1 fruit fly cellular context compared by ENCODE assay signal in genomic region chrX:5311838-5312339, dm6.
TF ChIP-seq lines count a peak whose summit lies in the region.

Gene TrxT (minus strand): TSS chrX:5311888.
Gene dhd (plus strand): TSS chrX:5312171.

TF ChIP-seq in whole organism, embryonic, 481 proteins besides CTCF, POLR2A, EP300 and RAD21 (continued from another document):
- TF ChIP-seq CG6854 (GFP tag; optimal IDR thresholded peaks at IDR 0.05; lab: Kevin White, UChicago) = no peak
- TF ChIP-seq tx (GFP tag; optimal IDR thresholded peaks at IDR 0.05; lab: Kevin White, UChicago) = no peak
- TF ChIP-seq CG3281 (GFP tag; optimal IDR thresholded peaks at IDR 0.05; lab: Kevin White, UChicago) = peak; percentile 16
- no peak for TF ChIP-seq Hr3 (GFP tag; optimal IDR thresholded peaks at IDR 0.05; lab: Kevin White, UChicago)
- TF ChIP-seq p53 (GFP tag; optimal IDR thresholded peaks at IDR 0.05; lab: Kevin White, UChicago) = no peak
- TF ChIP-seq dpn (GFP tag; optimal IDR thresholded peaks at IDR 0.05; lab: Kevin White, UChicago) = no peak
- no peak for TF ChIP-seq CG4328 (GFP tag; optimal IDR thresholded peaks at IDR 0.05; lab: Kevin White, UChicago)
- no peak for TF ChIP-seq CG2712 (tag; optimal IDR thresholded peaks at IDR 0.05; lab: Kevin White, UChicago)
- TF ChIP-seq CG7987 (GFP tag; optimal IDR thresholded peaks at IDR 0.05; lab: Kevin White, UChicago) = peak; percentile 48
- no peak for TF ChIP-seq prd (optimal IDR thresholded peaks at IDR 0.05; lab: Kevin White, UChicago)
- TF ChIP-seq prd (GFP tag; IDR thresholded peaks at IDR 0.05; lab: Robert Waterston, UW) = peak; percentile 39; the same call in 1 of the 3 replicates
- no peak for TF ChIP-seq CG42726 (GFP tag; IDR thresholded peaks at IDR 0.05; lab: Robert Waterston, UW; ENCODE audit: partially characterized antibody)
- TF ChIP-seq Antp (GFP tag; optimal IDR thresholded peaks at IDR 0.05; lab: Kevin White, UChicago) = peak; percentile 37
- no peak for TF ChIP-seq Atf3 (GFP tag; optimal IDR thresholded peaks at IDR 0.05; lab: Kevin White, UChicago)
- no peak for TF ChIP-seq dan (GFP tag; IDR thresholded peaks at IDR 0.05; lab: Robert Waterston, UW)
- peak; percentile 28 for TF ChIP-seq dmrt11E (tag; optimal IDR thresholded peaks at IDR 0.05; lab: Kevin White, UChicago)
- TF ChIP-seq stc (GFP tag; IDR thresholded peaks at IDR 0.05; lab: Robert Waterston, UW) = no peak
- peak; percentile 34 for TF ChIP-seq CG14710 (tag; optimal IDR thresholded peaks at IDR 0.05; lab: Kevin White, UChicago)
- no peak for TF ChIP-seq Hr78 (GFP tag; optimal IDR thresholded peaks at IDR 0.05; lab: Kevin White, UChicago)
- no peak for TF ChIP-seq wdn (GFP tag; IDR thresholded peaks at IDR 0.05; lab: Robert Waterston, UW)
- TF ChIP-seq MTF-1 (GFP tag; optimal IDR thresholded peaks at IDR 0.05; lab: Kevin White, UChicago; ENCODE audit: borderline replicate concordance) = peak; percentile 33
- peak; percentile 68 for TF ChIP-seq zfh1 (GFP tag; IDR thresholded peaks at IDR 0.05; lab: Robert Waterston, UW)
- no peak for TF ChIP-seq CG18476 (GFP tag; optimal IDR thresholded peaks at IDR 0.05; lab: Kevin White, UChicago)
- no peak for TF ChIP-seq Abd-B (GFP tag; optimal IDR thresholded peaks at IDR 0.05; lab: Kevin White, UChicago)
- no peak for TF ChIP-seq CG32772 (GFP tag; IDR thresholded peaks at IDR 0.05; lab: Robert Waterston, UW)
- TF ChIP-seq CG6654 (GFP tag; optimal IDR thresholded peaks at IDR 0.05; lab: Kevin White, UChicago) = no peak
- 0 out of 3 replicates have a peak, but pooled peaks have one; percentile 52 for TF ChIP-seq sr (GFP tag; IDR thresholded peaks at IDR 0.05; lab: Robert Waterston, UW)
- no peak for TF ChIP-seq CG17361 (GFP tag; IDR thresholded peaks at IDR 0.05; lab: Robert Waterston, UW)
- no peak for TF ChIP-seq CG8281 (tag; optimal IDR thresholded peaks at IDR 0.05; lab: Kevin White, UChicago)
- no peak for TF ChIP-seq gro (GFP tag; optimal IDR thresholded peaks at IDR 0.05; lab: Kevin White, UChicago)
- peak; percentile 45 for TF ChIP-seq CG13624 (GFP tag; optimal IDR thresholded peaks at IDR 0.05; lab: Kevin White, UChicago)
- TF ChIP-seq mirr (GFP tag; optimal IDR thresholded peaks at IDR 0.05; lab: Kevin White, UChicago) = peak; percentile 25
- TF ChIP-seq CG6791 (GFP tag; IDR thresholded peaks at IDR 0.05; lab: Robert Waterston, UW; ENCODE audit: partially characterized antibody) = peak; percentile 70
- peak; percentile 50 for TF ChIP-seq NfI (GFP tag; optimal IDR thresholded peaks at IDR 0.05; lab: Kevin White, UChicago)
- TF ChIP-seq lov (optimal IDR thresholded peaks at IDR 0.05; lab: Kevin White, UChicago) = no peak
- TF ChIP-seq lov (GFP tag; IDR thresholded peaks at IDR 0.05; lab: Robert Waterston, UW) = 0 out of 3 replicates have a peak, but pooled peaks have one; percentile 40
- TF ChIP-seq row (GFP tag; IDR thresholded peaks at IDR 0.05; lab: Robert Waterston, UW) = peak; percentile 29; the same call in 1 of the 3 replicates
- TF ChIP-seq Fer1 (GFP tag; optimal IDR thresholded peaks at IDR 0.05; lab: Kevin White, UChicago) = peak; percentile 50
- TF ChIP-seq CG17385 (GFP tag; optimal IDR thresholded peaks at IDR 0.05; lab: Kevin White, UChicago) = no peak
- TF ChIP-seq CG10267 (tag; optimal IDR thresholded peaks at IDR 0.05; lab: Kevin White, UChicago) = peak; percentile 15
- no peak for TF ChIP-seq hkb (optimal IDR thresholded peaks at IDR 0.05; lab: Kevin White, UChicago)
- TF ChIP-seq hkb (GFP tag; IDR thresholded peaks at IDR 0.05; lab: Robert Waterston, UW) = peak; percentile 40; the same call in 1 of the 2 replicates
- 0 out of 2 replicates have a peak, but pooled peaks have one; percentile 16 for TF ChIP-seq peb (GFP tag; IDR thresholded peaks at IDR 0.05; lab: Robert Waterston, UW)
- no peak for TF ChIP-seq CG10543 (GFP tag; optimal IDR thresholded peaks at IDR 0.05; lab: Kevin White, UChicago)
- no peak for TF ChIP-seq CG7928 (GFP tag; optimal IDR thresholded peaks at IDR 0.05; lab: Kevin White, UChicago)
- no peak for TF ChIP-seq Usf (GFP tag; optimal IDR thresholded peaks at IDR 0.05; lab: Kevin White, UChicago)
- TF ChIP-seq sens (GFP tag; lab: Kevin White, UChicago) = peak; percentile 39
- peak; percentile 5 for TF ChIP-seq MESR4 (GFP tag; optimal IDR thresholded peaks at IDR 0.05; lab: Kevin White, UChicago)
- TF ChIP-seq trh (GFP tag; optimal IDR thresholded peaks at IDR 0.05; lab: Kevin White, UChicago) = no peak
- TF ChIP-seq CG16813 (GFP tag; IDR thresholded peaks at IDR 0.05; lab: Robert Waterston, UW; ENCODE audit: partially characterized antibody) = 0 out of 3 replicates have a peak, but pooled peaks have one; percentile 27
- no peak for TF ChIP-seq Eip74EF (GFP tag; optimal IDR thresholded peaks at IDR 0.05; lab: Kevin White, UChicago)
- TF ChIP-seq CG18619 (GFP tag; optimal IDR thresholded peaks at IDR 0.05; lab: Kevin White, UChicago) = no peak
- TF ChIP-seq crol (GFP tag; IDR thresholded peaks at IDR 0.05; lab: Robert Waterston, UW) = peak; percentile 64
- peak; percentile 41 for TF ChIP-seq CG6813 (GFP tag; optimal IDR thresholded peaks at IDR 0.05; lab: Kevin White, UChicago)
- TF ChIP-seq Max (GFP tag; optimal IDR thresholded peaks at IDR 0.05; lab: Kevin White, UChicago) = peak; percentile 6
- peak; percentile 9 for TF ChIP-seq slp2 (GFP tag; optimal IDR thresholded peaks at IDR 0.05; lab: Kevin White, UChicago)
- TF ChIP-seq Xrp1 (GFP tag; IDR thresholded peaks at IDR 0.05; lab: Robert Waterston, UW) = peak; percentile 48; the same call in 1 of the 2 replicates
- TF ChIP-seq Bgb (GFP tag; IDR thresholded peaks at IDR 0.05; lab: Robert Waterston, UW; ENCODE audit: partially characterized antibody) = peak; percentile 68
- TF ChIP-seq CG4424 (GFP tag; optimal IDR thresholded peaks at IDR 0.05; lab: Kevin White, UChicago) = no peak
- no peak for TF ChIP-seq CG12071 (GFP tag; optimal IDR thresholded peaks at IDR 0.05; lab: Kevin White, UChicago)
- no peak for TF ChIP-seq CG12236 (GFP tag; optimal IDR thresholded peaks at IDR 0.05; lab: Kevin White, UChicago)
- peak; percentile 63; the same call in 2 of the 3 replicates for TF ChIP-seq HLH4C (GFP tag; IDR thresholded peaks at IDR 0.05; lab: Robert Waterston, UW; ENCODE audit: partially characterized antibody)
- no peak for TF ChIP-seq CG12942 (GFP tag; optimal IDR thresholded peaks at IDR 0.05; lab: Kevin White, UChicago)
- peak; percentile 53; the same call in 1 of the 3 replicates for TF ChIP-seq so (GFP tag; IDR thresholded peaks at IDR 0.05; lab: Robert Waterston, UW)
- no peak for TF ChIP-seq CG30403 (GFP tag; optimal IDR thresholded peaks at IDR 0.05; lab: Kevin White, UChicago)
- peak; percentile 48 for TF ChIP-seq jumu (GFP tag; optimal IDR thresholded peaks at IDR 0.05; lab: Kevin White, UChicago)
- TF ChIP-seq CG34376 (GFP tag; optimal IDR thresholded peaks at IDR 0.05; lab: Kevin White, UChicago) = no peak
- TF ChIP-seq CG31441 (GFP tag; IDR thresholded peaks at IDR 0.05; lab: Robert Waterston, UW) = no peak
- TF ChIP-seq Dp (GFP tag; optimal IDR thresholded peaks at IDR 0.05; lab: Kevin White, UChicago) = peak; percentile 75
- no peak for TF ChIP-seq CkIIα-i1 (GFP tag; IDR thresholded peaks at IDR 0.05; lab: Robert Waterston, UW)
- peak; percentile 3 for TF ChIP-seq gfzf (GFP tag; optimal IDR thresholded peaks at IDR 0.05; lab: Kevin White, UChicago)
- no peak for TF ChIP-seq gce (GFP tag; IDR thresholded peaks at IDR 0.05; lab: Robert Waterston, UW)
- TF ChIP-seq CG31224 (GFP tag; IDR thresholded peaks at IDR 0.05; lab: Robert Waterston, UW) = no peak
- 0 out of 4 replicates have a peak, but pooled peaks have one; percentile 62 for TF ChIP-seq chinmo (GFP tag; IDR thresholded peaks at IDR 0.05; lab: Robert Waterston, UW; ENCODE audit: partially characterized antibody)
- peak; percentile 3 for TF ChIP-seq Camta (GFP tag; optimal IDR thresholded peaks at IDR 0.05; lab: Kevin White, UChicago)
- peak; percentile 38 for TF ChIP-seq Meics (GFP tag; optimal IDR thresholded peaks at IDR 0.05; lab: Kevin White, UChicago)
- TF ChIP-seq caup (GFP tag; optimal IDR thresholded peaks at IDR 0.05; lab: Kevin White, UChicago; ENCODE audit: severe bottlenecking) = peak; percentile 50
- TF ChIP-seq knrl (GFP tag; IDR thresholded peaks at IDR 0.05; lab: Robert Waterston, UW; ENCODE audit: partially characterized antibody) = peak; percentile 40; the same call in 2 of the 3 replicates
- TF ChIP-seq pzg (GFP tag; optimal IDR thresholded peaks at IDR 0.05; lab: Kevin White, UChicago) = peak; percentile 69
